Worm (Caenorhabditis elegans) whole organism, L1 larva: ENCODE results near the gene ZK637.14.

Experiments
- C04F5.9 ChIP-seq: sonication (generic microtip); optimal IDR thresholded peaks from 2 replicates; lab custom pipeline; 2016; ENCODE audit warnings: missing genetic modification characterization, missing compliant biosample characterization
- C16A3.4 ChIP-seq: fragments of 150-350 bp; optimal IDR thresholded peaks from 2 replicates; lab custom pipeline; 2014; ENCODE audit warnings: missing biosample characterization, missing genetic modification characterization
- C34B4.2 ChIP-seq: sonication (generic microtip); optimal IDR thresholded peaks from 2 replicates; lab custom pipeline; 2017; ENCODE audit warnings: mild to moderate bottlenecking, missing genetic modification characterization, missing compliant biosample characterization
- F16B12.6 ChIP-seq: fragments of 150-350 bp; optimal IDR thresholded peaks from 2 replicates; lab custom pipeline; 2014; ENCODE audit warnings: missing biosample characterization, missing genetic modification characterization
- Y116A8C.19 ChIP-seq: sonication (generic microtip); optimal IDR thresholded peaks from 2 replicates; lab custom pipeline; 2016; ENCODE audit warnings: missing compliant biosample characterization, missing genetic modification characterization, borderline replicate concordance
- aha-1 ChIP-seq: fragments of 150-350 bp; optimal IDR thresholded peaks from 2 replicates; lab custom pipeline; 2014; ENCODE audit warnings: missing biosample characterization, missing genetic modification characterization
- aly-2 ChIP-seq: fragments of 150-350 bp; optimal IDR thresholded peaks from 2 replicates; lab custom pipeline; 2014; ENCODE audit warnings: missing biosample characterization, missing genetic modification characterization
- ama-1 ChIP-seq: fragments of 150-350 bp; optimal IDR thresholded peaks from 2 replicates; lab custom pipeline; 2014
- blmp-1 ChIP-seq: fragments of 150-350 bp; optimal IDR thresholded peaks from 2 replicates; lab custom pipeline; 2014; ENCODE audit warnings: missing biosample characterization, missing genetic modification characterization
- ceh-63 ChIP-seq: fragments of 200-800 bp; sonication (Bioruptor generic); optimal IDR thresholded peaks from 2 replicates; lab custom pipeline; 2018; ENCODE audit warnings: mild to moderate bottlenecking, missing genetic modification characterization, missing compliant biosample characterization
- ceh-8 ChIP-seq: fragments of 200-800 bp; sonication (Bioruptor generic); optimal IDR thresholded peaks from 2 replicates; lab custom pipeline; 2018; ENCODE audit warnings: mild to moderate bottlenecking, missing genetic modification characterization, moderate library complexity, missing compliant biosample characterization
- ces-1 ChIP-seq: fragments of 150-350 bp; optimal IDR thresholded peaks from 2 replicates; lab custom pipeline; 2014; ENCODE audit warnings: missing biosample characterization, missing genetic modification reagents, missing genetic modification characterization
- efl-1 ChIP-seq, 4 experiments: fragments of 150-350 bp; optimal IDR thresholded peaks in 3 of 4; peaks in 1 of 4; 1 replicate in 1 of 4; 2 replicates in 3 of 4; lab custom pipeline; 2014; ENCODE audit warnings: missing biosample characterization in 2 of 4, missing genetic modification characterization in 2 of 4, missing genetic modification reagents in 2 of 4
- efl-3 ChIP-seq: fragments of 200-800 bp; sonication (Bioruptor generic); optimal IDR thresholded peaks from 2 replicates; lab custom pipeline; 2018; ENCODE audit warnings: mild to moderate bottlenecking, missing genetic modification characterization, missing compliant biosample characterization
- egl-13 ChIP-seq: sonication (generic microtip); optimal IDR thresholded peaks from 2 replicates; lab custom pipeline; 2016; ENCODE audit warnings: missing genotype, missing genetic modification reagents, missing genetic modification characterization, missing compliant biosample characterization
- egl-27 ChIP-seq, 2 experiments: fragments of 150-350 bp in 1 of 2; sonication (generic microtip); optimal IDR thresholded peaks; 3 replicates each; lab custom pipeline; 2017 to 2018; ENCODE audit warnings: missing biosample characterization in 2 of 2, missing genetic modification characterization in 2 of 2, missing genetic modification reagents in 2 of 2
- elt-2 ChIP-seq: sonication (generic microtip); optimal IDR thresholded peaks from 2 replicates; lab custom pipeline; 2016; ENCODE audit warnings: missing genetic modification characterization, mild to moderate bottlenecking, inconsistent platforms, missing compliant biosample characterization, missing genetic modification reagents
- elt-3 ChIP-seq, 6 experiments: fragments of 150-350 bp in 1 of 6; sonication (generic microtip); optimal IDR thresholded peaks; 2 replicates each; lab custom pipeline; 2017 to 2018; ENCODE audit warnings: missing biosample characterization in 6 of 6, missing genetic modification characterization in 6 of 6, inconsistent platforms in 1 of 6
- fkh-10 ChIP-seq: sonication (generic microtip); optimal IDR thresholded peaks from 2 replicates; lab custom pipeline; 2017; ENCODE audit warnings: missing biosample characterization, missing genetic modification reagents, missing genetic modification characterization
- fkh-4 ChIP-seq: sonication (generic microtip); optimal IDR thresholded peaks from 2 replicates; lab custom pipeline; 2016; ENCODE audit warnings: missing compliant biosample characterization, missing genetic modification characterization, borderline replicate concordance
- jun-1 ChIP-seq: fragments of 150-350 bp; optimal IDR thresholded peaks from 2 replicates; lab custom pipeline; 2014; ENCODE audit warnings: missing biosample characterization, missing genetic modification reagents, missing genetic modification characterization
- lin-13 ChIP-seq: fragments of 150-350 bp; optimal IDR thresholded peaks from 2 replicates; lab custom pipeline; 2014; ENCODE audit warnings: missing biosample characterization, missing genetic modification reagents, missing genetic modification characterization
- lin-14 ChIP-seq: fragments of 200-800 bp; sonication (Bioruptor generic); optimal IDR thresholded peaks from 2 replicates; lab custom pipeline; 2018; ENCODE audit warnings: mild to moderate bottlenecking, missing genetic modification characterization, moderate library complexity, missing compliant biosample characterization
- lin-15B ChIP-seq: fragments of 150-350 bp; sonication (generic microtip); optimal IDR thresholded peaks from 3 replicates; lab custom pipeline; 2014; ENCODE audit warnings: missing biosample characterization, missing genetic modification characterization
- lin-35 ChIP-seq, 2 experiments: fragments of 150-350 bp; optimal IDR thresholded peaks; 2 replicates each; lab custom pipeline; 2014; ENCODE audit warnings: missing biosample characterization in 2 of 2, missing genetic modification characterization in 2 of 2, missing genetic modification reagents in 2 of 2
- lsy-2 ChIP-seq, 2 experiments: fragments of 150-350 bp; optimal IDR thresholded peaks; 2 replicates each; lab custom pipeline; 2014; ENCODE audit warnings: missing biosample characterization in 2 of 2, missing genetic modification characterization in 2 of 2
- mef-2 ChIP-seq: fragments of 150-350 bp; optimal IDR thresholded peaks from 2 replicates; lab custom pipeline; 2014; ENCODE audit warnings: missing biosample characterization, missing genetic modification characterization
- mep-1 ChIP-seq: fragments of 150-350 bp; optimal IDR thresholded peaks from 2 replicates; lab custom pipeline; 2014; ENCODE audit warnings: missing biosample characterization, missing genetic modification characterization
- nhr-11 ChIP-seq: fragments of 150-350 bp; optimal IDR thresholded peaks from 2 replicates; lab custom pipeline; 2014; ENCODE audit warnings: missing biosample characterization, missing genetic modification characterization
- nhr-19 ChIP-seq: fragments of 200-800 bp; sonication (Bioruptor generic); conservative IDR thresholded peaks from 2 replicates; pipeline ENCODE4 v1.3.6; 2022; ENCODE audit warnings: missing genetic modification characterization, missing compliant biosample characterization
- nhr-47 ChIP-seq: sonication (generic microtip); optimal IDR thresholded peaks from 2 replicates; lab custom pipeline; 2016; ENCODE audit warnings: mild to moderate bottlenecking, missing genetic modification characterization, moderate library complexity, missing compliant biosample characterization
- nhr-71 ChIP-seq: sonication (generic microtip); optimal IDR thresholded peaks from 2 replicates; lab custom pipeline; 2016; ENCODE audit warnings: mild to moderate bottlenecking, missing genetic modification characterization, moderate library complexity, missing compliant biosample characterization
- pag-3 ChIP-seq: sonication (generic microtip); optimal IDR thresholded peaks from 2 replicates; lab custom pipeline; 2017; ENCODE audit warnings: missing genetic modification characterization, mild to moderate bottlenecking, missing compliant biosample characterization, antibody characterized with exemption, borderline replicate concordance; ENCODE audit not compliant: insufficient read depth
- skn-1 ChIP-seq: fragments of 150-350 bp; optimal IDR thresholded peaks from 2 replicates; lab custom pipeline; 2014; ENCODE audit warnings: missing biosample characterization, missing genetic modification characterization
- snu-23 ChIP-seq: sonication (generic microtip); optimal IDR thresholded peaks from 2 replicates; lab custom pipeline; 2016; ENCODE audit warnings: missing genetic modification characterization, missing compliant biosample characterization
- sox-4 ChIP-seq: sonication (generic microtip); optimal IDR thresholded peaks from 2 replicates; lab custom pipeline; 2016; ENCODE audit warnings: missing genetic modification characterization, missing compliant biosample characterization
- swsn-7 ChIP-seq: sonication (generic microtip); optimal IDR thresholded peaks from 2 replicates; lab custom pipeline; 2016; ENCODE audit warnings: missing genetic modification characterization, missing compliant biosample characterization
- tbx-2 ChIP-seq: sonication (generic microtip); optimal IDR thresholded peaks from 2 replicates; lab custom pipeline; 2016; ENCODE audit warnings: missing genetic modification characterization, missing compliant biosample characterization
- unc-86 ChIP-seq: sonication (generic microtip); optimal IDR thresholded peaks from 2 replicates; lab custom pipeline; 2016; ENCODE audit warnings: missing genetic modification characterization, missing compliant biosample characterization
- unc-98 ChIP-seq: fragments of 200-800 bp; sonication (Bioruptor generic); IDR thresholded peaks from 2 replicates; pipeline ENCODE4 v1.3.6; 2022; ENCODE audit warnings: missing genetic modification characterization, missing compliant biosample characterization
- vab-15 ChIP-seq: sonication (generic microtip); optimal IDR thresholded peaks from 2 replicates; lab custom pipeline; 2017; ENCODE audit warnings: missing genotype, mild to moderate bottlenecking, missing genetic modification characterization, missing compliant biosample characterization
- zip-4 ChIP-seq: fragments of 200-800 bp; sonication (Bioruptor generic); optimal IDR thresholded peaks from 2 replicates; lab custom pipeline; 2018; ENCODE audit warnings: mild to moderate bottlenecking, missing genetic modification characterization, moderate library complexity, missing compliant biosample characterization
- ztf-4 ChIP-seq: fragments of 150-350 bp; optimal IDR thresholded peaks from 2 replicates; lab custom pipeline; 2014; ENCODE audit warnings: missing biosample characterization, missing genetic modification characterization

ZK637.14 gene

DNA sequence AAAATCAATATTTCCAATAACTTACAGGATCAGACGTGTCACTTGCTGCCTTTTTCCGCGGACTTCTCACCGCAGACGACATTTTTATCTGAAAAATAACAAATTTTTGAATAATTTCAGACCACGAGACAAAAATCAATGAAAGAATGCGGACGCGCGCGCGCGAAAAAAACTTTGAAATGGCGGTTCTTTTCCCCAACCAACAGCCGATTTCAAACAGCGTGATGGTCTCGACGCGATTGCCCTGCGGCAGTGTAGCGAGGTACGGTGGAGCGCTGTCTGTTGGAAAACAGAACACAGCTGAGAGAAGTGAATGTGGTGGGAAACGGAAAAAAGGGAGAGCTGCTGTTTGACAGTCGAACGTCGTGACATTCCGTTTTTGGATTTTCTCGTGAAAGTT is 15.1 kb upstream of the ZK637.14 start, which contains the start of gene lin-9 (continued):
- peak; percentile 92 for TF ChIP-seq blmp-1 (tag; lab: Kevin White, UChicago)
- TF ChIP-seq ztf-4 = peak; percentile 94
- peak; percentile 88 for TF ChIP-seq nhr-11 (tag; lab: Kevin White, UChicago)
- TF ChIP-seq nhr-47 (tag; lab: Kevin White, UChicago) = peak; percentile 98
- TF ChIP-seq lin-15B (tag; lab: Kevin White, UChicago) = peak; percentile 98
- peak; percentile 93 for TF ChIP-seq egl-13 (tag; lab: Kevin White, UChicago)
- peak; percentile 99 for TF ChIP-seq lin-14 (GFP tag; lab: Kevin White, UChicago)
- no peak for TF ChIP-seq Y116A8C.19 (tag; lab: Kevin White, UChicago)
- peak; percentile 86 for TF ChIP-seq elt-2
- TF ChIP-seq skn-1 (tag; lab: Kevin White, UChicago) = peak; percentile 94
- TF ChIP-seq ama-1 = no peak
- TF ChIP-seq C04F5.9 (tag; lab: Kevin White, UChicago) = peak; percentile 100
- no peak for TF ChIP-seq ces-1 (GFP tag; lab: Kevin White, UChicago)
- TF ChIP-seq elt-3 (tag; optimal IDR thresholded peaks at IDR 0.05; lab: Kevin White, UChicago) = peak in 4 of 6 experiments; percentile 61 to 90 (median 74)
- peak; percentile 62 for TF ChIP-seq vab-15 (tag; lab: Kevin White, UChicago)
- TF ChIP-seq aha-1 (tag; lab: Kevin White, UChicago) = peak; percentile 50
- TF ChIP-seq swsn-7 (tag; lab: Kevin White, UChicago) = peak; percentile 97
- peak; percentile 97 for TF ChIP-seq mep-1
- TF ChIP-seq C16A3.4 = peak; percentile 94
- TF ChIP-seq lin-35 (GFP tag; optimal IDR thresholded peaks at IDR 0.05; lab: Kevin White, UChicago) = peak; percentile 97 to 98
- TF ChIP-seq ceh-8 (GFP tag; lab: Kevin White, UChicago) = peak; percentile 93
- TF ChIP-seq unc-86 (tag; lab: Kevin White, UChicago) = peak; percentile 95
- peak; percentile 80 for TF ChIP-seq fkh-4
- TF ChIP-seq lsy-2 (tag; optimal IDR thresholded peaks at IDR 0.05; lab: Kevin White, UChicago) = peak; percentile 100
- TF ChIP-seq egl-27 (tag; optimal IDR thresholded peaks at IDR 0.05; lab: Kevin White, UChicago) = peak; percentile 20 to 37
- peak; percentile 98 for TF ChIP-seq nhr-71
- TF ChIP-seq snu-23 = peak; percentile 99
- peak; percentile 92 for TF ChIP-seq jun-1 (tag; lab: Kevin White, UChicago)
- TF ChIP-seq zip-4 (GFP tag; lab: Kevin White, UChicago) = peak; percentile 93
- TF ChIP-seq aly-2 = peak; percentile 90
- TF ChIP-seq tbx-2 (tag; lab: Kevin White, UChicago) = peak; percentile 96
- no peak for TF ChIP-seq ceh-63 (GFP tag; lab: Kevin White, UChicago)
- TF ChIP-seq C34B4.2 (tag; lab: Kevin White, UChicago) = peak; percentile 90
- TF ChIP-seq nhr-19 (GFP tag; lab: Robert Waterston, UW) = peak; percentile 97
- peak; percentile 74 for TF ChIP-seq F16B12.6 (tag; lab: Kevin White, UChicago)
- no peak for TF ChIP-seq pag-3 (tag; lab: Kevin White, UChicago)
- peak; percentile 98 for TF ChIP-seq lin-13 (GFP tag; lab: Kevin White, UChicago)
- peak; percentile 43 for TF ChIP-seq mef-2
- TF ChIP-seq efl-3 = peak; percentile 81
- peak; percentile 52; the same call in 1 of the 2 replicates for TF ChIP-seq unc-98 (GFP tag; lab: Robert Waterston, UW)
- peak; percentile 86 for TF ChIP-seq sox-4 (tag; lab: Kevin White, UChicago)

DNA sequence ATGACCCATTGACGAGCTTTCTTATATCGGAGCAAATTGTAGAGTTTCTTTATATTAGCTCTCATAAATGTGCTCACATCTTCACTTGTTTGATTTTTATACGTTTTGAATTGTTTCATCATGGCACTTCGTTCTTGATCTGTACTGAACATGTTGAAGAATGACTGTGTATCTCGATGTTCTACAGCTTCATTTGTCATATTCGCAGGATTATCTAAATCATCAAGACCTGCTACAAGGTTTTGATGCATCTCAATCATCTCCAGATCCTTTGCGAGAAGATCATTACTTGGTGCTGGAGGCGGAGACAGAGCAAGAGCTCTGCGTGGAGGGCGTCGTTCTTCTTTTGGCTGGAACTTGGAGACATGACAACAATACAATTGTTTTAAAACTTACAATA is 14.3 kb upstream of the ZK637.14 start:
- TF ChIP-seq fkh-10 (GFP tag; lab: Kevin White, UChicago) (no peak), efl-1 (optimal IDR thresholded peaks at IDR 0.05; lab: Kevin White, UChicago) (no peak), efl-1 (GFP tag; optimal IDR thresholded peaks at IDR 0.05 in 1 of 2; lab: Kevin White, UChicago) (peak in 1 of 2 experiments; percentile 79)
